Fruit fly (Drosophila melanogaster): Measurements from ENCODE around the gene CG31524.

The CG31524 gene

dm6 chr3R:30526799-30527465, 12.8 kb upstream of the CG31524 start, which contains the start of gene jdp (continued):
- no peak for TF ChIP-seq NC2α (GFP tag; optimal IDR thresholded peaks at IDR 0.05)

- TF ChIP-seq Ada2b (GFP tag; IDR thresholded peaks at IDR 0.05) = 0 out of 2 replicates have a peak, but pooled peaks have one; percentile 21
- TF ChIP-seq CG12744 (GFP tag; optimal IDR thresholded peaks at IDR 0.05) = no peak
- no peak for TF ChIP-seq CG30403 (GFP tag; optimal IDR thresholded peaks at IDR 0.05)
- TF ChIP-seq sisA (GFP tag; IDR thresholded peaks at IDR 0.05) = 0 out of 2 replicates have a peak, but pooled peaks have one; percentile 3
- TF ChIP-seq Ets65A (GFP tag) = peak; percentile 56
- TF ChIP-seq Aef1 (GFP tag; IDR thresholded peaks at IDR 0.05) = peak; percentile 12; the same call in 1 of the 3 replicates
- TF ChIP-seq Drgx (GFP tag; IDR thresholded peaks at IDR 0.05) = peak; percentile 26; the same call in 1 of the 2 replicates
- peak; percentile 63 for TF ChIP-seq Med (GFP tag)
These were observed 11.5 kb upstream of the CG31524 start for dm6 chr3R:30525629-30526028.

dm6 chr3R:30518274-30518873, 4.2 kb upstream of the CG31524 start:
- TF ChIP-seq CG18476 (GFP tag; optimal IDR thresholded peaks at IDR 0.05) (no peak), CG10462 (GFP tag; optimal IDR thresholded peaks at IDR 0.05) (no peak), unc-4 (GFP tag; IDR thresholded peaks at IDR 0.05; ENCODE audit: partially characterized antibody) (no peak), eyg (GFP tag; optimal IDR thresholded peaks at IDR 0.05) (no peak), CG15073 (GFP tag; optimal IDR thresholded peaks at IDR 0.05) (no peak), Taf1 (GFP tag; IDR thresholded peaks at IDR 0.05) (no peak), Hr39 (optimal IDR thresholded peaks at IDR 0.05) (peak; percentile 78), zf30C (GFP tag; optimal IDR thresholded peaks at IDR 0.05) (no peak), dimm (GFP tag; IDR thresholded peaks at IDR 0.05) (peak; percentile 21; the same call in 1 of the 2 replicates), Gsc (GFP tag; IDR thresholded peaks at IDR 0.05) (0 out of 2 replicates have a peak, but pooled peaks have one; percentile 9), CG8089 (GFP tag; optimal IDR thresholded peaks at IDR 0.05) (no peak), grau (tag; optimal IDR thresholded peaks at IDR 0.05) (no peak), ssp (GFP tag; IDR thresholded peaks at IDR 0.05) (no peak), Ets65A (GFP tag) (peak; percentile 90)

- TF ChIP-seq ATbp (GFP tag; optimal IDR thresholded peaks at IDR 0.05) = no peak
- no peak for TF ChIP-seq ewg (GFP tag; optimal IDR thresholded peaks at IDR 0.05)
- TF ChIP-seq Atf-2 (GFP tag; optimal IDR thresholded peaks at IDR 0.05) = no peak
- no peak for TF ChIP-seq chinmo (GFP tag; IDR thresholded peaks at IDR 0.05; ENCODE audit: partially characterized antibody)
- no peak for TF ChIP-seq Sox100B (GFP tag; optimal IDR thresholded peaks at IDR 0.05)
- no peak for TF ChIP-seq Tbp (GFP tag; optimal IDR thresholded peaks at IDR 0.05)
- TF ChIP-seq tup (GFP tag; optimal IDR thresholded peaks at IDR 0.05) = no peak
- TF ChIP-seq CG2116 (GFP tag; optimal IDR thresholded peaks at IDR 0.05) = no peak
- no peak for TF ChIP-seq CG1024 (GFP tag; IDR thresholded peaks at IDR 0.05)
- TF ChIP-seq ranshi (GFP tag; IDR thresholded peaks at IDR 0.05) = no peak
- no peak for TF ChIP-seq Oaz (GFP tag; IDR thresholded peaks at IDR 0.05)
- no peak for TF ChIP-seq CHES-1-like (GFP tag; optimal IDR thresholded peaks at IDR 0.05)
- TF ChIP-seq Optix (GFP tag; IDR thresholded peaks at IDR 0.05) = no peak
- no peak for TF ChIP-seq trh (GFP tag; optimal IDR thresholded peaks at IDR 0.05)
These were observed 2.0 kb downstream of the CG31524 start, which contains the start of gene PH4alphaNE2 for dm6 chr3R:30512114-30512513. Gene PH4alphaNE2 (minus strand): TSS chr3R:30512214.

All from whole organism, embryonic.